Fruit fly (Drosophila melanogaster) whole organism, embryonic: Measurements from ENCODE around the gene Eh.

Source experiments
- Antp ChIP-seq: fragments of 200-800 bp; sonication (Bioruptor generic); optimal IDR thresholded peaks from 3 replicates; lab custom pipeline; 2016; ENCODE audit warnings: missing biosample characterization, missing genetic modification characterization
- CG10209 ChIP-seq: fragments of 200-800 bp; sonication (Bioruptor generic); optimal IDR thresholded peaks from 3 replicates; lab custom pipeline; 2017; ENCODE audit warnings: missing biosample characterization, mild to moderate bottlenecking, missing genetic modification characterization, missing genetic modification reagents
- CG10543 ChIP-seq: fragments of 200-800 bp; sonication (Bioruptor generic); optimal IDR thresholded peaks from 3 replicates; lab custom pipeline; 2017; ENCODE audit warnings: missing biosample characterization, mild to moderate bottlenecking, missing genetic modification characterization, moderate library complexity
- CG14965 ChIP-seq: fragments of 200-800 bp; sonication (Bioruptor generic); optimal IDR thresholded peaks from 2 replicates; lab custom pipeline; 2016; ENCODE audit warnings: missing biosample characterization, missing genetic modification characterization, borderline replicate concordance
- CG15073 ChIP-seq: fragments of 200-800 bp; sonication (Bioruptor generic); optimal IDR thresholded peaks from 2 replicates; lab custom pipeline; 2016; ENCODE audit warnings: missing biosample characterization, missing genetic modification characterization
- CG1602 ChIP-seq: fragments of 200-800 bp; sonication (Bioruptor generic); optimal IDR thresholded peaks from 3 replicates; lab custom pipeline; 2016; ENCODE audit warnings: missing biosample characterization, missing genetic modification characterization
- CG2120 ChIP-seq: fragments of 200-800 bp; sonication (Bioruptor generic); optimal IDR thresholded peaks from 3 replicates; lab custom pipeline; 2016; ENCODE audit warnings: missing biosample characterization, missing genetic modification characterization
- CG2202 ChIP-seq: fragments of 200-800 bp; sonication (Bioruptor generic); optimal IDR thresholded peaks from 2 replicates; lab custom pipeline; 2018; ENCODE audit warnings: missing biosample characterization, mild to moderate bottlenecking, missing genetic modification characterization
- CG30403 ChIP-seq: fragments of 200-800 bp; sonication (Bioruptor generic); optimal IDR thresholded peaks from 3 replicates; lab custom pipeline; 2016; ENCODE audit warnings: missing biosample characterization, missing genetic modification characterization
- CG31388 ChIP-seq: fragments of 200-800 bp; sonication (Bioruptor generic); optimal IDR thresholded peaks from 2 replicates; lab custom pipeline; 2016; ENCODE audit warnings: missing biosample characterization, missing genetic modification characterization
- CG32767 ChIP-seq: fragments of 200-800 bp; sonication (Bioruptor generic); IDR thresholded peaks from 2 replicates; pipeline ENCODE4 v1.3.6; 2022; ENCODE audit warnings: missing biosample characterization, missing genetic modification characterization
- CG3726 ChIP-seq: fragments of 200-800 bp; sonication (Bioruptor generic); IDR thresholded peaks from 3 replicates; pipeline ENCODE4, ENCODE4 v1.3.6; 2022; ENCODE audit warnings: missing biosample characterization, missing genetic modification characterization
- CG4617 ChIP-seq: fragments of 200-800 bp; sonication (Bioruptor generic); optimal IDR thresholded peaks from 3 replicates; lab custom pipeline; 2016; ENCODE audit warnings: missing biosample characterization, missing genetic modification characterization, borderline replicate concordance
- CG5180 ChIP-seq: fragments of 200-800 bp; sonication (Bioruptor generic); optimal IDR thresholded peaks from 3 replicates; lab custom pipeline; 2017; ENCODE audit warnings: missing biosample characterization, missing genetic modification characterization, mild to moderate bottlenecking, moderate library complexity, missing genetic modification reagents
- CG6272 ChIP-seq: fragments of 200-800 bp; sonication (Bioruptor generic); IDR thresholded peaks from 2 replicates; pipeline ENCODE4 v1.3.6; 2022; ENCODE audit warnings: missing biosample characterization, missing genetic modification characterization
- CG6654 ChIP-seq: fragments of 200-800 bp; sonication (Bioruptor generic); optimal IDR thresholded peaks from 2 replicates; lab custom pipeline; 2017; ENCODE audit warnings: missing biosample characterization, mild to moderate bottlenecking, missing genetic modification characterization
- CG7745 ChIP-seq: fragments of 200-800 bp; sonication (Bioruptor generic); optimal IDR thresholded peaks from 2 replicates; lab custom pipeline; 2018; ENCODE audit warnings: missing biosample characterization, mild to moderate bottlenecking, missing genetic modification characterization, moderate library complexity
- CG8290 ChIP-seq, 3 experiments: fragments of 200-800 bp; sonication (Bioruptor generic); optimal IDR thresholded peaks; 2 replicates each; lab custom pipeline; 2016 to 2019; ENCODE audit warnings: missing biosample characterization in 3 of 3, missing genetic modification characterization in 3 of 3, mild to moderate bottlenecking in 2 of 3, moderate library complexity in 1 of 3
- CG9437 ChIP-seq: fragments of 200-800 bp; sonication (Bioruptor generic); optimal IDR thresholded peaks from 2 replicates; lab custom pipeline; 2018; ENCODE audit warnings: missing biosample characterization, mild to moderate bottlenecking, missing genetic modification characterization
- CHES-1-like ChIP-seq: fragments of 200-800 bp; sonication (Bioruptor generic); optimal IDR thresholded peaks from 2 replicates; lab custom pipeline; 2016; ENCODE audit warnings: missing biosample characterization, missing genetic modification characterization
- Dad ChIP-seq: fragments of 200-800 bp; sonication (Bioruptor generic); optimal IDR thresholded peaks from 3 replicates; lab custom pipeline; 2016; ENCODE audit warnings: missing biosample characterization, missing genetic modification characterization
- HLH4C ChIP-seq: fragments of 200-800 bp; sonication (Bioruptor generic); IDR thresholded peaks from 3 replicates; pipeline ENCODE4 v1.3.6; 2022; ENCODE audit warnings: missing biosample characterization, missing genetic modification characterization; ENCODE audit not compliant: partially characterized antibody
- Hsf ChIP-seq: fragments of 200-800 bp; sonication (Bioruptor generic); optimal IDR thresholded peaks from 3 replicates; lab custom pipeline; 2016; ENCODE audit warnings: missing biosample characterization, missing genetic modification characterization
- Max ChIP-seq: fragments of 200-800 bp; sonication (Bioruptor generic); optimal IDR thresholded peaks from 2 replicates; lab custom pipeline; 2016; ENCODE audit warnings: missing biosample characterization, mild to moderate bottlenecking, missing genetic modification characterization
- Mes4 ChIP-seq: fragments of 200-800 bp; sonication (Bioruptor generic); optimal IDR thresholded peaks from 2 replicates; lab custom pipeline; 2016; ENCODE audit warnings: missing biosample characterization, missing genetic modification characterization
- Mrtf ChIP-seq: fragments of 200-800 bp; sonication (Bioruptor generic); IDR thresholded peaks from 3 replicates; pipeline ENCODE4 v1.3.6; 2022; ENCODE audit warnings: missing biosample characterization, missing genetic modification characterization
- NC2α ChIP-seq: fragments of 200-800 bp; sonication (Bioruptor generic); optimal IDR thresholded peaks from 2 replicates; lab custom pipeline; 2016; ENCODE audit warnings: missing biosample characterization, missing genetic modification characterization
- NfI ChIP-seq: fragments of 200-800 bp; sonication (Bioruptor generic); optimal IDR thresholded peaks from 3 replicates; lab custom pipeline; 2018; ENCODE audit warnings: missing biosample characterization, mild to moderate bottlenecking, missing genetic modification characterization, moderate library complexity
- bcd ChIP-seq: fragments of 200-800 bp; sonication (Bioruptor generic); optimal IDR thresholded peaks from 2 replicates; lab custom pipeline; 2017; ENCODE audit warnings: missing biosample characterization, mild to moderate bottlenecking, missing genetic modification characterization
- br ChIP-seq: fragments of >200 bp; optimal IDR thresholded peaks from 2 replicates; lab custom pipeline; 2017
- cad ChIP-seq: fragments of >200 bp; optimal IDR thresholded peaks from 2 replicates; lab custom pipeline; 2017; ENCODE audit warnings: missing biosample characterization, missing genetic modification characterization
- chif ChIP-seq, 2 experiments: fragments of 200-800 bp; sonication (Bioruptor generic); optimal IDR thresholded peaks; 3 replicates each; lab custom pipeline; 2016; ENCODE audit warnings: missing biosample characterization in 2 of 2, missing genetic modification characterization in 2 of 2
- chm ChIP-seq: fragments of 200-800 bp; sonication (Bioruptor generic); IDR thresholded peaks from 2 replicates; pipeline ENCODE4 v1.3.6; 2022; ENCODE audit warnings: missing biosample characterization, missing genetic modification characterization
- corto ChIP-seq: fragments of 200-800 bp; sonication (Bioruptor generic); optimal IDR thresholded peaks from 2 replicates; lab custom pipeline; 2016; ENCODE audit warnings: missing biosample characterization, mild to moderate bottlenecking, missing genetic modification characterization, moderate library complexity
- croc ChIP-seq: fragments of 200-800 bp; sonication (Bioruptor generic); conservative IDR thresholded peaks from 3 replicates; pipeline ENCODE4 v1.3.6; 2022; ENCODE audit warnings: missing biosample characterization, missing genetic modification characterization
- dimm ChIP-seq: fragments of 200-800 bp; sonication (Bioruptor generic); IDR thresholded peaks from 2 replicates; pipeline ENCODE4 v1.3.6; 2022; ENCODE audit warnings: missing biosample characterization, missing genetic modification characterization
- fru ChIP-seq: fragments of >200 bp; optimal IDR thresholded peaks from 2 replicates; lab custom pipeline; 2017
- fu2 ChIP-seq: fragments of 200-800 bp; sonication (Bioruptor generic); optimal IDR thresholded peaks from 2 replicates; lab custom pipeline; 2016; ENCODE audit warnings: missing biosample characterization, missing genetic modification characterization
- insv ChIP-seq, 2 experiments: fragments of 200-800 bp; sonication (Bioruptor generic); optimal IDR thresholded peaks; 3 replicates each; lab custom pipeline; 2016 to 2018; ENCODE audit warnings: missing biosample characterization in 2 of 2, missing genetic modification characterization in 2 of 2
- lbe ChIP-seq: fragments of 200-800 bp; sonication (Bioruptor generic); optimal IDR thresholded peaks from 2 replicates; lab custom pipeline; 2016; ENCODE audit warnings: missing biosample characterization, mild to moderate bottlenecking, missing genetic modification characterization
- lov ChIP-seq, 2 experiments: fragments of 200-800 bp in 1 of 2; fragments of >200 bp in 1 of 2; sonication (Bioruptor generic) in 1 of 2; IDR thresholded peaks in 1 of 2; optimal IDR thresholded peaks in 1 of 2; 2 replicates in 1 of 2; 3 replicates in 1 of 2; pipeline versions ENCODE4 v1.3.6 to Lab custom; 2017 to 2022; ENCODE audit warnings: missing biosample characterization in 1 of 2, missing genetic modification characterization in 1 of 2
- oc ChIP-seq: fragments of 200-800 bp; sonication (Bioruptor generic); optimal IDR thresholded peaks from 2 replicates; lab custom pipeline; 2018; ENCODE audit warnings: missing biosample characterization, mild to moderate bottlenecking, missing genetic modification characterization, moderate library complexity
- pho ChIP-seq: fragments of 200-800 bp; sonication (Bioruptor generic); optimal IDR thresholded peaks from 2 replicates; lab custom pipeline; 2016; ENCODE audit warnings: missing biosample characterization, missing genetic modification characterization
- pnt ChIP-seq: fragments of 200-800 bp; sonication (Bioruptor generic); optimal IDR thresholded peaks from 3 replicates; lab custom pipeline; 2016; ENCODE audit warnings: missing biosample characterization, missing genetic modification characterization
- sens ChIP-seq: fragments of 200-800 bp; sonication (Bioruptor generic); peaks from one replicate; lab custom pipeline; 2016; ENCODE audit warnings: missing biosample characterization, missing genetic modification characterization
- sima ChIP-seq: fragments of 200-800 bp; sonication (Bioruptor generic); optimal IDR thresholded peaks from 2 replicates; lab custom pipeline; 2016; ENCODE audit warnings: missing biosample characterization, missing genetic modification characterization
- sisA ChIP-seq: fragments of 200-800 bp; sonication (Bioruptor generic); IDR thresholded peaks from 2 replicates; pipeline ENCODE4 v1.3.6; 2022; ENCODE audit warnings: missing biosample characterization, missing genetic modification characterization
- slou ChIP-seq: fragments of 200-800 bp; sonication (Bioruptor generic); optimal IDR thresholded peaks from 3 replicates; lab custom pipeline; 2016; ENCODE audit warnings: missing biosample characterization, missing genetic modification characterization
- sob ChIP-seq: fragments of 200-800 bp; sonication (Bioruptor generic); IDR thresholded peaks from 2 replicates; pipeline ENCODE4 v1.3.6; 2022; ENCODE audit warnings: missing biosample characterization, missing genetic modification characterization
- trh ChIP-seq: fragments of 200-800 bp; sonication (Bioruptor generic); optimal IDR thresholded peaks from 2 replicates; lab custom pipeline; 2016; ENCODE audit warnings: missing biosample characterization, missing genetic modification characterization
- zfh2 ChIP-seq: fragments of 200-800 bp; sonication (Bioruptor generic); optimal IDR thresholded peaks from 2 replicates; lab custom pipeline; 2016; ENCODE audit warnings: missing biosample characterization, missing genetic modification characterization

Eh gene

dm6 chr3R:17402434-17402833, 46.2 kb downstream of the Eh start, which contains the start of gene Sur-8 (continued):
- TF ChIP-seq CG31388 (GFP tag; lab: Kevin White, UChicago) (no peak), CG4617 (GFP tag; lab: Kevin White, UChicago) (peak; percentile 32), CG5180 (GFP tag; lab: Kevin White, UChicago) (no peak), CG15073 (GFP tag; lab: Kevin White, UChicago) (no peak), br (lab: Kevin White, UChicago) (no peak), Dad (peak; percentile 10), NfI (GFP tag; lab: Kevin White, UChicago) (peak; percentile 67), insv (GFP tag; optimal IDR thresholded peaks at IDR 0.05; lab: Kevin White, UChicago) (no peak), Antp (GFP tag; lab: Kevin White, UChicago) (peak; percentile 70), CG2202 (tag; lab: Kevin White, UChicago) (no peak), pho (GFP tag; lab: Kevin White, UChicago) (peak; percentile 1), chm (GFP tag; lab: Robert Waterston, UW) (no peak), pnt (GFP tag; lab: Kevin White, UChicago) (peak; percentile 65), slou (GFP tag; lab: Kevin White, UChicago) (peak; percentile 17), Hsf (GFP tag; lab: Kevin White, UChicago) (peak; percentile 77), lov (optimal IDR thresholded peaks at IDR 0.05; lab: Kevin White, UChicago) (no peak), lov (GFP tag; IDR thresholded peaks at IDR 0.05; lab: Robert Waterston, UW) (no peak), CG6654 (GFP tag; lab: Kevin White, UChicago) (peak; percentile 3), croc (GFP tag; lab: Robert Waterston, UW) (peak; percentile 26; the same call in 1 of the 3 replicates), HLH4C (0 out of 3 replicates have a peak, but pooled peaks have one; percentile 28), zfh2 (peak; percentile 13), CG32767 (GFP tag; lab: Robert Waterston, UW) (no peak), corto (GFP tag; lab: Kevin White, UChicago) (no peak), CHES-1-like (GFP tag; lab: Kevin White, UChicago) (peak; percentile 52), bcd (GFP tag; lab: Kevin White, UChicago) (peak; percentile 60), trh (no peak), CG9437 (GFP tag; lab: Kevin White, UChicago) (no peak), CG8290 (GFP tag; optimal IDR thresholded peaks at IDR 0.05; lab: Kevin White, UChicago) (peak; percentile 30), CG8290 (tag; optimal IDR thresholded peaks at IDR 0.05; lab: Kevin White, UChicago) (peak in 1 of 2 experiments; percentile 90), CG3726 (GFP tag; lab: Robert Waterston, UW) (peak; percentile 56; the same call in 2 of the 3 replicates), CG30403 (GFP tag; lab: Kevin White, UChicago) (peak; percentile 65), cad (GFP tag; lab: Kevin White, UChicago) (no peak), sob (GFP tag; lab: Robert Waterston, UW) (peak; percentile 67), oc (tag; lab: Kevin White, UChicago) (no peak), CG14965 (GFP tag; lab: Kevin White, UChicago) (no peak), CG10543 (GFP tag; lab: Kevin White, UChicago) (peak; percentile 35), sens (GFP tag; lab: Kevin White, UChicago) (peak; percentile 91), dimm (GFP tag; lab: Robert Waterston, UW) (no peak), NC2α (GFP tag; lab: Kevin White, UChicago) (peak; percentile 42), lbe (GFP tag; lab: Kevin White, UChicago) (no peak), sima (GFP tag; lab: Kevin White, UChicago) (no peak), CG10209 (GFP tag; lab: Kevin White, UChicago) (peak; percentile 54), Max (GFP tag; lab: Kevin White, UChicago) (no peak), CG2120 (GFP tag; lab: Kevin White, UChicago) (peak; percentile 64), CG1602 (GFP tag; lab: Kevin White, UChicago) (peak; percentile 57), Mrtf (GFP tag; lab: Robert Waterston, UW) (peak; percentile 83), CG6272 (peak; percentile 51; the same call in 1 of the 2 replicates), Mes4 (GFP tag; lab: Kevin White, UChicago) (peak; percentile 36), fu2 (GFP tag; lab: Kevin White, UChicago) (peak; percentile 27), sisA (GFP tag; lab: Robert Waterston, UW) (peak; percentile 76), fru (no peak), chif (GFP tag; optimal IDR thresholded peaks at IDR 0.05; lab: Kevin White, UChicago) (peak; percentile 17 to 74), CG7745 (tag; lab: Kevin White, UChicago) (no peak)
